Worm (Caenorhabditis elegans) whole organism, L2 larva: Measurements from ENCODE around the gene K12H6.9.
"Not testable (repeated sequence)": the region's sequence is repeated elsewhere in the genome, so short reads cannot be mapped to it uniquely, and the experiment has no call there.

Experiments
- blmp-1 ChIP-seq: sonication (generic microtip); optimal IDR thresholded peaks from 2 replicates; lab custom pipeline; 2017; ENCODE audit warnings: missing genetic modification characterization, mild to moderate bottlenecking, missing compliant biosample characterization, antibody characterized with exemption, moderate library complexity; ENCODE audit not compliant: insufficient read depth
- crh-2 ChIP-seq: sonication (generic microtip); optimal IDR thresholded peaks from 2 replicates; lab custom pipeline; 2017; ENCODE audit warnings: missing biosample characterization, missing genetic modification characterization
- egl-27 ChIP-seq: sonication (generic microtip); optimal IDR thresholded peaks from 3 replicates; lab custom pipeline; 2017; ENCODE audit warnings: missing biosample characterization, missing genetic modification reagents, missing genetic modification characterization
- elt-1 ChIP-seq: fragments of 150-350 bp; optimal IDR thresholded peaks from 2 replicates; lab custom pipeline; 2014; ENCODE audit warnings: missing biosample characterization, missing genetic modification characterization
- nhr-11 ChIP-seq: fragments of 150-350 bp; optimal IDR thresholded peaks from 2 replicates; lab custom pipeline; 2014; ENCODE audit warnings: missing biosample characterization, missing genetic modification characterization
- nhr-77 ChIP-seq: fragments of 150-350 bp; optimal IDR thresholded peaks from 2 replicates; lab custom pipeline; 2014; ENCODE audit warnings: missing biosample characterization, missing genetic modification characterization
- skn-1 ChIP-seq: sonication (generic microtip); optimal IDR thresholded peaks from 2 replicates; lab custom pipeline; 2017; ENCODE audit warnings: missing biosample characterization, missing genetic modification characterization
- ztf-1 ChIP-seq: fragments of 200-800 bp; sonication (Bioruptor generic); conservative IDR thresholded peaks from 2 replicates; pipeline ENCODE4 v1.3.6; 2022; ENCODE audit warnings: missing genetic modification characterization, missing compliant biosample characterization

ce11 chrII:2839004-2839403 is 14.8 kb downstream of the K12H6.9 start, which contains the start of gene Y110A2AL.4:
- TF ChIP-seq elt-1 (tag; lab: Kevin White, UChicago); nhr-11 (tag; lab: Kevin White, UChicago); nhr-77 (tag; lab: Kevin White, UChicago); crh-2; skn-1 (tag; lab: Kevin White, UChicago); egl-27 (tag; lab: Kevin White, UChicago); blmp-1 (tag; lab: Kevin White, UChicago); ztf-1: not testable (repeated sequence)
